Worm (Caenorhabditis elegans) whole organism, L4 larva: ENCODE data around the gene cest-25.

Experiments
- hlh-11 ChIP-seq: fragments of 200-800 bp; sonication (Bioruptor generic); optimal IDR thresholded peaks from 2 replicates; lab custom pipeline; 2018; ENCODE audit warnings: mild to moderate bottlenecking, missing genetic modification characterization, missing compliant biosample characterization
- nhr-237 ChIP-seq: sonication (generic microtip); optimal IDR thresholded peaks from 2 replicates; lab custom pipeline; 2017; ENCODE audit warnings: missing biosample characterization, missing genetic modification characterization
- spr-3 ChIP-seq: fragments of 200-800 bp; sonication (Bioruptor generic); optimal IDR thresholded peaks from 2 replicates; lab custom pipeline; 2018; ENCODE audit warnings: mild to moderate bottlenecking, missing genetic modification characterization, missing compliant biosample characterization
- ztf-11 ChIP-seq: fragments of 150-350 bp; optimal IDR thresholded peaks from 2 replicates; lab custom pipeline; 2014; ENCODE audit warnings: missing biosample characterization, missing genetic modification characterization

DNA sequence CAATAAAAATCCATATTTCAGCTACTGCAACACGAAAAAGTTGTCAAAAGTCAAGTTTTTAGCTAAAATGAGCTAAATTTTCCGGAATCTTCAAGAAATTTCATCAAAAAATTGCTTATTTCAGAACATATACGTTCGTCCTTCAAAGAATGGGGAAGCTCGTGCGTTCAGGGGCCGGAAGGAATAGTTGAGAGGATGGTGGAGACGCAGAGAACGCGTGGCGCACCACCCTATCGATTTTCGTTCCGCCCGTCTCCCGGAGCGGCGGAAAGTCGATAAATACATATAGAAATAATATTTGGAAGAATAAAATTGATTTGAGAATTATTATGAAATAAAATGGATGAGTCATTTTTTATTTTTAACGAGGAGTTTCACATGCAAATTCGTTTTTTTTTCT, 41.0 kb upstream of the cest-25 start:
- TF ChIP-seq spr-3 (GFP tag; lab: Kevin White, UChicago) (no peak), hlh-11 (tag; lab: Kevin White, UChicago) (no peak), ztf-11 (tag; lab: Kevin White, UChicago) (no peak), nhr-237 (tag; lab: Kevin White, UChicago) (no peak)
